Fruit fly (Drosophila melanogaster): ENCODE measurements around the gene oc.

DNA sequence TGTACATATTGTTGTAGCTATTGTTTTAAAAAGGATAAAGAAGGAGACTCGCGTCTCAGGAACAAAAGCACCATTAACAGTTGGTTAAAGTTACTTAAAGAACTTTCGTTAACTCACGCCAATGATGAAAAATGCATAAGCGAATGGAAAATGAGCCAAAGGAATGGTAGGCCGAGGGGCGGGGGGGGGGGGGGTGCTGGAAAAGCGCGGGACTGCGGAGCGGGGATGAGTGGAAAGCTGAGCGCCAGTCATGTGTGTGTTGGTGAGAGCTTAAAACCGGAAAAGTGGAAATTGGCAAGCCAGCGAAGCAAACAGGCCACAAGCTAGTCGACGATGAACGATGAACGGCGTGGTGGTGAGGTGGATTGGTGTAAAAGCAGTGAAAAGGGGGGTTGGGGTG lies 7.6 kb upstream of the oc start:
- TF ChIP-seq ttk (optimal IDR thresholded peaks at IDR 0.05) (no peak), h (optimal IDR thresholded peaks at IDR 0.05) (no peak), Myc (optimal IDR thresholded peaks at IDR 0.05) (no peak), insv (optimal IDR thresholded peaks at IDR 0.05) (no peak), Sin3A (optimal IDR thresholded peaks at IDR 0.05) (no peak), psq (optimal IDR thresholded peaks at IDR 0.05) (no peak)

All from Kc167 (cell line).